Fruit fly (Drosophila melanogaster) whole organism, embryonic: Measurements from ENCODE around the gene CG10413.

Experiments
- B-H2 ChIP-seq: fragments of 200-800 bp; sonication (Bioruptor generic); optimal IDR thresholded peaks from 2 replicates; lab custom pipeline; 2018; ENCODE audit warnings: missing biosample characterization, mild to moderate bottlenecking, missing genetic modification characterization
- CG4707 ChIP-seq: fragments of 200-800 bp; sonication (Bioruptor generic); optimal IDR thresholded peaks from 2 replicates; lab custom pipeline; 2018; ENCODE audit warnings: missing biosample characterization, mild to moderate bottlenecking, missing genetic modification characterization, moderate library complexity
- CG5245 ChIP-seq: fragments of 200-800 bp; sonication (Bioruptor generic); optimal IDR thresholded peaks from 3 replicates; lab custom pipeline; 2016; ENCODE audit warnings: missing biosample characterization, missing genetic modification characterization
- Hr78 ChIP-seq, 2 experiments: fragments of 200-800 bp in 1 of 2; fragments of >200 bp in 1 of 2; sonication (Bioruptor generic) in 1 of 2; optimal IDR thresholded peaks; 2 replicates each; lab custom pipeline; 2017 to 2019; ENCODE audit warnings: missing biosample characterization in 2 of 2, missing genetic modification characterization in 2 of 2, mild to moderate bottlenecking in 1 of 2, moderate library complexity in 1 of 2
- Tbp ChIP-seq: fragments of >200 bp; optimal IDR thresholded peaks from 2 replicates; lab custom pipeline; 2018; ENCODE audit warnings: missing biosample characterization, missing genetic modification characterization
- aop ChIP-seq: fragments of 200-800 bp; sonication (Bioruptor generic); IDR thresholded peaks from 2 replicates; pipeline ENCODE4 v1.3.6; 2022; ENCODE audit warnings: missing biosample characterization, missing genetic modification characterization
- fd96Cb ChIP-seq: fragments of 200-800 bp; sonication (Bioruptor generic); optimal IDR thresholded peaks from 2 replicates; lab custom pipeline; 2018; ENCODE audit warnings: missing biosample characterization, mild to moderate bottlenecking, missing genetic modification characterization, moderate library complexity
- klu ChIP-seq: fragments of 200-800 bp; sonication (Bioruptor generic); IDR thresholded peaks from 2 replicates; pipeline ENCODE4 v1.3.6; 2022; ENCODE audit warnings: missing biosample characterization, missing genetic modification characterization

dm6 chr2L:18625009-18625408 lies 20.0 kb upstream of the CG10413 start:
- TF ChIP-seq klu (GFP tag; lab: Robert Waterston, UW) (no peak), Hr78 (GFP tag; optimal IDR thresholded peaks at IDR 0.05; lab: Kevin White, UChicago) (no peak), aop (no peak), CG5245 (GFP tag; lab: Kevin White, UChicago) (no peak), Tbp (GFP tag; lab: Kevin White, UChicago) (no peak), B-H2 (GFP tag; lab: Kevin White, UChicago) (no peak), fd96Cb (tag; lab: Kevin White, UChicago) (no peak), CG4707 (GFP tag; lab: Kevin White, UChicago) (no peak)
